Fruit fly (Drosophila melanogaster) whole organism, embryonic: ENCODE results near the gene CG10063.
A peak's percentile ranks its signal among the peaks of the same experiment; 100 is the strongest.

Experiments used
- Aef1 ChIP-seq: fragments of 200-800 bp; sonication (Bioruptor generic); IDR thresholded peaks from 3 replicates; pipeline ENCODE4 v1.3.6; 2022; ENCODE audit warnings: missing biosample characterization, missing genetic modification characterization
- CG10462 ChIP-seq: fragments of 200-800 bp; sonication (Bioruptor generic); optimal IDR thresholded peaks from 2 replicates; lab custom pipeline; 2016; ENCODE audit warnings: missing biosample characterization, missing genetic modification characterization
- CG15011 ChIP-seq: fragments of 200-800 bp; sonication (Bioruptor generic); optimal IDR thresholded peaks from 3 replicates; lab custom pipeline; 2018; ENCODE audit warnings: missing biosample characterization, mild to moderate bottlenecking, missing genetic modification characterization
- CG17359 ChIP-seq: fragments of 200-800 bp; sonication (Bioruptor generic); optimal IDR thresholded peaks from 3 replicates; lab custom pipeline; 2018; ENCODE audit warnings: missing biosample characterization, mild to moderate bottlenecking, missing genetic modification characterization, moderate library complexity
- CG2129 ChIP-seq: fragments of 200-800 bp; sonication (Bioruptor generic); IDR thresholded peaks from 2 replicates; pipeline ENCODE4 v1.3.6; 2022; ENCODE audit warnings: missing biosample characterization, missing genetic modification characterization; ENCODE audit not compliant: partially characterized antibody
- CG3726 ChIP-seq: fragments of 200-800 bp; sonication (Bioruptor generic); IDR thresholded peaks from 3 replicates; pipeline ENCODE4, ENCODE4 v1.3.6; 2022; ENCODE audit warnings: missing biosample characterization, missing genetic modification characterization
- CG4282 ChIP-seq: fragments of 200-800 bp; sonication (Bioruptor generic); optimal IDR thresholded peaks from 2 replicates; lab custom pipeline; 2016; ENCODE audit warnings: missing biosample characterization, missing genetic modification characterization
- CG4424 ChIP-seq: fragments of 200-800 bp; sonication (Bioruptor generic); optimal IDR thresholded peaks from 3 replicates; lab custom pipeline; 2016; ENCODE audit warnings: missing biosample characterization, missing genetic modification characterization
- CG4820 ChIP-seq: fragments of 200-800 bp; sonication (Bioruptor generic); optimal IDR thresholded peaks from 3 replicates; lab custom pipeline; 2016; ENCODE audit warnings: missing biosample characterization, missing genetic modification characterization
- CG5953 ChIP-seq: fragments of 200-800 bp; sonication (Bioruptor generic); IDR thresholded peaks from 2 replicates; pipeline ENCODE4 v1.3.6; 2022; ENCODE audit warnings: missing biosample characterization, missing genetic modification characterization
- CG6272 ChIP-seq: fragments of 200-800 bp; sonication (Bioruptor generic); IDR thresholded peaks from 2 replicates; pipeline ENCODE4 v1.3.6; 2022; ENCODE audit warnings: missing biosample characterization, missing genetic modification characterization
- CG6813 ChIP-seq: fragments of 200-800 bp; sonication (Bioruptor generic); optimal IDR thresholded peaks from 2 replicates; lab custom pipeline; 2017; ENCODE audit warnings: missing biosample characterization, missing genetic modification characterization, mild to moderate bottlenecking, moderate library complexity, missing genetic modification reagents
- CG6854 ChIP-seq: fragments of 200-800 bp; sonication (Bioruptor generic); optimal IDR thresholded peaks from 3 replicates; lab custom pipeline; 2017; ENCODE audit warnings: missing biosample characterization, mild to moderate bottlenecking, missing genetic modification characterization
- CG7745 ChIP-seq: fragments of 200-800 bp; sonication (Bioruptor generic); optimal IDR thresholded peaks from 2 replicates; lab custom pipeline; 2018; ENCODE audit warnings: missing biosample characterization, mild to moderate bottlenecking, missing genetic modification characterization, moderate library complexity
- CG7963 ChIP-seq: fragments of 200-800 bp; sonication (Bioruptor generic); IDR thresholded peaks from 3 replicates; pipeline ENCODE4 v1.3.6; 2022; ENCODE audit warnings: missing biosample characterization, missing genetic modification characterization; ENCODE audit not compliant: partially characterized antibody
- CG8281 ChIP-seq: fragments of 200-800 bp; sonication (Bioruptor generic); optimal IDR thresholded peaks from 2 replicates; lab custom pipeline; 2018; ENCODE audit warnings: missing biosample characterization, mild to moderate bottlenecking, missing genetic modification characterization, moderate library complexity
- CG8944 ChIP-seq: fragments of 200-800 bp; sonication (Bioruptor generic); optimal IDR thresholded peaks from 3 replicates; lab custom pipeline; 2016; ENCODE audit warnings: missing biosample characterization, missing genetic modification characterization
- D19B ChIP-seq: fragments of 200-800 bp; sonication (Bioruptor generic); optimal IDR thresholded peaks from 2 replicates; lab custom pipeline; 2017; ENCODE audit warnings: missing biosample characterization, mild to moderate bottlenecking, missing genetic modification characterization
- Doc2 ChIP-seq: fragments of 200-800 bp; sonication (Bioruptor generic); IDR thresholded peaks from 2 replicates; pipeline ENCODE4 v1.3.6; 2022; ENCODE audit warnings: missing biosample characterization, missing genetic modification characterization
- ERR ChIP-seq: fragments of 200-800 bp; sonication (Bioruptor generic); optimal IDR thresholded peaks from 2 replicates; lab custom pipeline; 2016; ENCODE audit warnings: missing biosample characterization, missing genetic modification characterization
- Ets65A ChIP-seq: fragments of 200-800 bp; sonication (Bioruptor generic); peaks from one replicate; lab custom pipeline; 2016; ENCODE audit warnings: missing biosample characterization, missing genetic modification characterization
- HmgD ChIP-seq: fragments of 200-800 bp; sonication (Bioruptor generic); optimal IDR thresholded peaks from 3 replicates; lab custom pipeline; 2016; ENCODE audit warnings: missing biosample characterization, missing genetic modification characterization
- Lim3 ChIP-seq: fragments of 200-800 bp; sonication (Bioruptor generic); IDR thresholded peaks from 2 replicates; pipeline ENCODE4 v1.3.6; 2022; ENCODE audit warnings: missing biosample characterization, missing genetic modification characterization
- MTF-1 ChIP-seq: fragments of 200-800 bp; sonication (Bioruptor generic); optimal IDR thresholded peaks from 2 replicates; lab custom pipeline; 2018; ENCODE audit warnings: missing biosample characterization, mild to moderate bottlenecking, missing genetic modification characterization, borderline replicate concordance
- Myb ChIP-seq: fragments of 200-800 bp; sonication (Bioruptor generic); optimal IDR thresholded peaks from 2 replicates; lab custom pipeline; 2016; ENCODE audit warnings: missing biosample characterization, missing genetic modification characterization
- Nf-YB ChIP-seq: fragments of 200-800 bp; sonication (Bioruptor generic); optimal IDR thresholded peaks from 3 replicates; lab custom pipeline; 2019; ENCODE audit warnings: missing biosample characterization, mild to moderate bottlenecking, missing genetic modification characterization, moderate library complexity
- Optix ChIP-seq: fragments of 200-800 bp; sonication (Bioruptor generic); IDR thresholded peaks from 3 replicates; pipeline ENCODE4 v1.3.6; 2022; ENCODE audit warnings: missing biosample characterization, missing genetic modification characterization
- Taf1 ChIP-seq: fragments of 200-800 bp; sonication (Bioruptor generic); IDR thresholded peaks from 2 replicates; pipeline ENCODE4 v1.3.6; 2022; ENCODE audit warnings: missing biosample characterization, missing genetic modification characterization
- Xbp1 ChIP-seq: fragments of 200-800 bp; sonication (Bioruptor generic); optimal IDR thresholded peaks from 3 replicates; lab custom pipeline; 2016; ENCODE audit warnings: missing biosample characterization, mild to moderate bottlenecking, missing genetic modification characterization
- ash1 ChIP-seq: fragments of 200-800 bp; sonication (Bioruptor generic); optimal IDR thresholded peaks from 2 replicates; lab custom pipeline; 2018; ENCODE audit warnings: missing biosample characterization, mild to moderate bottlenecking, missing genetic modification characterization
- bbx ChIP-seq: fragments of 200-800 bp; sonication (Bioruptor generic); IDR thresholded peaks from 2 replicates; pipeline ENCODE4 v1.3.6; 2022; ENCODE audit warnings: missing biosample characterization, missing genetic modification characterization; ENCODE audit not compliant: partially characterized antibody
- chm ChIP-seq: fragments of 200-800 bp; sonication (Bioruptor generic); IDR thresholded peaks from 2 replicates; pipeline ENCODE4 v1.3.6; 2022; ENCODE audit warnings: missing biosample characterization, missing genetic modification characterization
- crol ChIP-seq: fragments of 200-800 bp; sonication (Bioruptor generic); IDR thresholded peaks from 2 replicates; pipeline ENCODE4 v1.3.6; 2022; ENCODE audit warnings: missing biosample characterization, missing genetic modification characterization
- en ChIP-seq: fragments of 200-800 bp; sonication (Bioruptor generic); optimal IDR thresholded peaks from 2 replicates; lab custom pipeline; 2016; ENCODE audit warnings: missing biosample characterization, missing genetic modification characterization
- eyg ChIP-seq: fragments of 200-800 bp; sonication (Bioruptor generic); optimal IDR thresholded peaks from 3 replicates; lab custom pipeline; 2016; ENCODE audit warnings: missing biosample characterization, missing genetic modification characterization
- fru ChIP-seq: fragments of >200 bp; optimal IDR thresholded peaks from 2 replicates; lab custom pipeline; 2017
- gfzf ChIP-seq: fragments of 200-800 bp; sonication (Bioruptor generic); optimal IDR thresholded peaks from 2 replicates; lab custom pipeline; 2016; ENCODE audit warnings: missing biosample characterization, mild to moderate bottlenecking, missing genetic modification characterization, moderate library complexity
- jumu ChIP-seq: fragments of 200-800 bp; sonication (Bioruptor generic); optimal IDR thresholded peaks from 3 replicates; lab custom pipeline; 2016; ENCODE audit warnings: missing biosample characterization, missing genetic modification characterization
- knrl ChIP-seq: fragments of 200-800 bp; sonication (Bioruptor generic); IDR thresholded peaks from 3 replicates; pipeline ENCODE4 v1.3.6; 2022; ENCODE audit warnings: missing biosample characterization, missing genetic modification characterization; ENCODE audit not compliant: partially characterized antibody
- lilli ChIP-seq: fragments of 200-800 bp; sonication (Bioruptor generic); optimal IDR thresholded peaks from 3 replicates; lab custom pipeline; 2016; ENCODE audit warnings: missing biosample characterization, missing genetic modification characterization
- onecut ChIP-seq: fragments of 200-800 bp; sonication (Bioruptor generic); IDR thresholded peaks from 2 replicates; pipeline ENCODE4 v1.3.6; 2022; ENCODE audit warnings: missing biosample characterization, missing genetic modification characterization
- p53 ChIP-seq: fragments of 200-800 bp; sonication (Bioruptor generic); optimal IDR thresholded peaks from 2 replicates; lab custom pipeline; 2016; ENCODE audit warnings: missing biosample characterization, missing genetic modification characterization
- seq ChIP-seq: fragments of 200-800 bp; sonication (Bioruptor generic); IDR thresholded peaks from 2 replicates; pipeline ENCODE4 v1.3.6; 2022; ENCODE audit warnings: missing biosample characterization, missing genetic modification characterization
- slou ChIP-seq: fragments of 200-800 bp; sonication (Bioruptor generic); optimal IDR thresholded peaks from 3 replicates; lab custom pipeline; 2016; ENCODE audit warnings: missing biosample characterization, missing genetic modification characterization
- sna ChIP-seq: fragments of 200-800 bp; sonication (Bioruptor generic); IDR thresholded peaks from 2 replicates; pipeline ENCODE4 v1.3.6; 2022; ENCODE audit warnings: missing biosample characterization, missing genetic modification characterization; ENCODE audit not compliant: partially characterized antibody
- unc-4 ChIP-seq: fragments of 200-800 bp; sonication (Bioruptor generic); IDR thresholded peaks from 2 replicates; pipeline ENCODE4 v1.3.6; 2022; ENCODE audit warnings: missing biosample characterization, missing genetic modification characterization; ENCODE audit not compliant: partially characterized antibody
- zen ChIP-seq: fragments of 200-800 bp; sonication (Bioruptor generic); optimal IDR thresholded peaks from 3 replicates; lab custom pipeline; 2018; ENCODE audit warnings: missing biosample characterization, mild to moderate bottlenecking, missing genetic modification characterization, moderate library complexity
- zfh1 ChIP-seq: fragments of 200-800 bp; sonication (Bioruptor generic); IDR thresholded peaks from 3 replicates; pipeline ENCODE4 v1.3.6; 2022; ENCODE audit warnings: missing biosample characterization, missing genetic modification characterization
- zfh2 ChIP-seq: fragments of 200-800 bp; sonication (Bioruptor generic); optimal IDR thresholded peaks from 2 replicates; lab custom pipeline; 2016; ENCODE audit warnings: missing biosample characterization, missing genetic modification characterization

Gene CG10063

dm6 chr3L:6979387-6980249 lies 7.4 kb upstream of the CG10063 start, which contains the start of gene Galphai (continued):
- TF ChIP-seq zen, result peak; percentile 64
- peak; percentile 100 for TF ChIP-seq gfzf (GFP tag; lab: Kevin White, UChicago)
- peak; percentile 74 for TF ChIP-seq p53 (GFP tag; lab: Kevin White, UChicago)
- TF ChIP-seq ash1 (GFP tag; lab: Kevin White, UChicago), result peak; percentile 24
- TF ChIP-seq Doc2 (GFP tag; lab: Robert Waterston, UW), result no peak
- TF ChIP-seq CG3726 (GFP tag; lab: Robert Waterston, UW), result no peak
- no peak for TF ChIP-seq CG6813
- peak; percentile 12 for TF ChIP-seq eyg
- TF ChIP-seq Lim3 (GFP tag; lab: Robert Waterston, UW), result no peak
- peak; percentile 14 for TF ChIP-seq Nf-YB (GFP tag; lab: Kevin White, UChicago)
- TF ChIP-seq onecut, result no peak
- peak; percentile 43 for TF ChIP-seq bbx (GFP tag; lab: Robert Waterston, UW)
- no peak for TF ChIP-seq Taf1 (GFP tag; lab: Robert Waterston, UW)
- TF ChIP-seq zfh1 (GFP tag; lab: Robert Waterston, UW), result no peak
- no peak for TF ChIP-seq CG8944 (GFP tag; lab: Kevin White, UChicago)
- no peak for TF ChIP-seq Aef1 (GFP tag; lab: Robert Waterston, UW)
- no peak for TF ChIP-seq CG17359 (tag; lab: Kevin White, UChicago)
- peak; percentile 39 for TF ChIP-seq Xbp1 (GFP tag; lab: Kevin White, UChicago)
- no peak for TF ChIP-seq sna (GFP tag; lab: Robert Waterston, UW)
- TF ChIP-seq fru (lab: Kevin White, UChicago), result no peak
- TF ChIP-seq knrl, result peak; percentile 71
- TF ChIP-seq zfh2 (GFP tag; lab: Kevin White, UChicago), result peak; percentile 58
- TF ChIP-seq Ets65A, result peak; percentile 94
- TF ChIP-seq crol (GFP tag; lab: Robert Waterston, UW), result peak; percentile 68; the same call in 1 of the 2 replicates
- no peak for TF ChIP-seq chm (GFP tag; lab: Robert Waterston, UW)
- no peak for TF ChIP-seq CG4424 (GFP tag; lab: Kevin White, UChicago)
- no peak for TF ChIP-seq en (GFP tag; lab: Kevin White, UChicago)
- peak; percentile 75 for TF ChIP-seq jumu (GFP tag; lab: Kevin White, UChicago)
- no peak for TF ChIP-seq D19B (GFP tag; lab: Kevin White, UChicago)
- TF ChIP-seq CG8281 (tag; lab: Kevin White, UChicago), result no peak
- no peak for TF ChIP-seq MTF-1
- TF ChIP-seq CG2129 (GFP tag; lab: Robert Waterston, UW), result no peak
- TF ChIP-seq CG6272 (GFP tag; lab: Robert Waterston, UW), result no peak
- peak; percentile 92 for TF ChIP-seq HmgD
- TF ChIP-seq CG10462, result no peak
- peak; percentile 40 for TF ChIP-seq CG4282 (GFP tag; lab: Kevin White, UChicago)
- TF ChIP-seq CG4820 (GFP tag; lab: Kevin White, UChicago), result peak; percentile 11
- no peak for TF ChIP-seq Optix (GFP tag; lab: Robert Waterston, UW)
- peak; percentile 41 for TF ChIP-seq unc-4 (GFP tag; lab: Robert Waterston, UW)
- TF ChIP-seq CG5953 (GFP tag; lab: Robert Waterston, UW), result no peak
- no peak for TF ChIP-seq seq (GFP tag; lab: Robert Waterston, UW)
- peak; percentile 47 for TF ChIP-seq ERR (GFP tag; lab: Kevin White, UChicago)
- TF ChIP-seq slou (GFP tag; lab: Kevin White, UChicago), result no peak
- TF ChIP-seq CG15011 (GFP tag; lab: Kevin White, UChicago), result no peak
- peak; percentile 80 for TF ChIP-seq Myb (GFP tag; lab: Kevin White, UChicago)
- TF ChIP-seq lilli (GFP tag; lab: Kevin White, UChicago), result peak; percentile 22
- no peak for TF ChIP-seq CG6854
- TF ChIP-seq CG7745, result peak; percentile 22
- TF ChIP-seq CG7963 (GFP tag; lab: Robert Waterston, UW), result no peak
